Fruit fly (Drosophila melanogaster) whole organism, adult: ENCODE measurements around the gene ProtA.
"Not testable (repeated sequence)": the region's sequence is repeated elsewhere in the genome, so short reads cannot be mapped to it uniquely, and the experiment has no call there.

ENCODE experiments used
- CG1620 ChIP-seq: fragments of 200-800 bp; sonication (Bioruptor generic); optimal IDR thresholded peaks from 2 replicates; lab custom pipeline; 2016; ENCODE audit warnings: missing biosample characterization, missing genetic modification characterization
- Clk ChIP-seq: fragments of 200-800 bp; sonication (Bioruptor generic); optimal IDR thresholded peaks from 2 replicates; lab custom pipeline; 2017; ENCODE audit warnings: missing biosample characterization, missing genetic modification characterization
- Mnt ChIP-seq: fragments of 200-800 bp; sonication (Bioruptor generic); optimal IDR thresholded peaks from 2 replicates; lab custom pipeline; 2016; ENCODE audit warnings: missing biosample characterization, mild to moderate bottlenecking, missing genetic modification characterization
- cic ChIP-seq: fragments of 200-800 bp; sonication (Bioruptor generic); optimal IDR thresholded peaks from 2 replicates; lab custom pipeline; 2017; ENCODE audit warnings: missing biosample characterization, mild to moderate bottlenecking, missing genetic modification characterization, moderate library complexity
- pad ChIP-seq: fragments of 200-800 bp; sonication (Bioruptor generic); optimal IDR thresholded peaks from 3 replicates; lab custom pipeline; 2017; ENCODE audit warnings: missing biosample characterization, missing genetic modification characterization, mild to moderate bottlenecking, moderate library complexity, missing genetic modification reagents

DNA sequence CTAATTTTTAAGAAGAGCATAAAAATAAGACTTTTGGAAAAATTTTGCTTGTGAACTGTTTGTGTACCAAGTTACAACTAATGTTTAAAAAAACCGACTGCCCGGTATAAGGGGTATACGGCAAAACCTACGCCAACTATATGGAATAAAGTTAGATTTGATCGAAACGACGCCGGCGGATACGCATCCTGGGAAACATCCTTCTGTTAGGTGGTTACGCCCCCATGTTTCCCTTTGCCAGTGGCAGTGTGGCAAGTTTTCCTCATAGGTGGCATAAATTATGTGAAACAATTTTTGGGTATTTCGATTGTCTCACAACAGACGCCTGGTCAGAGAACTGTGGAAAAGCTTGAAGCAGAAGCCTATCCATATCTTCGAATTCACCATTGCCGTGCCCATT, at the start of gene ProtA:
- not testable (repeated sequence) for TF ChIP-seq cic (GFP tag; lab: Kevin White, UChicago); pad; Clk (GFP tag; lab: Kevin White, UChicago); CG1620 (GFP tag; lab: Kevin White, UChicago); Mnt (GFP tag; lab: Kevin White, UChicago)
